Worm (Caenorhabditis elegans) whole organism, mixed stage, embryonic: ENCODE data around the gene F43E2.11.

Experiments
- bed-3 ChIP-seq: fragments of 200-800 bp; sonication (Bioruptor generic); optimal IDR thresholded peaks from 3 replicates; lab custom pipeline; 2018; ENCODE audit warnings: mild to moderate bottlenecking, missing genetic modification characterization, moderate library complexity, missing compliant biosample characterization
- blmp-1 ChIP-seq: fragments of 150-350 bp; optimal IDR thresholded peaks from 2 replicates; lab custom pipeline; 2014; ENCODE audit warnings: missing biosample characterization, missing genetic modification characterization
- ceh-39 ChIP-seq: fragments of 150-350 bp; optimal IDR thresholded peaks from 2 replicates; lab custom pipeline; 2014; ENCODE audit warnings: missing biosample characterization, missing genetic modification characterization
- ceh-43 ChIP-seq: fragments of 200-800 bp; sonication (Bioruptor generic); optimal IDR thresholded peaks from 2 replicates; lab custom pipeline; 2018; ENCODE audit warnings: mild to moderate bottlenecking, missing genetic modification characterization, moderate library complexity, missing compliant biosample characterization
- ceh-83 ChIP-seq: fragments of 200-800 bp; sonication (Bioruptor generic); optimal IDR thresholded peaks from 2 replicates; lab custom pipeline; 2018; ENCODE audit warnings: mild to moderate bottlenecking, missing genetic modification characterization, missing compliant biosample characterization
- ces-1 ChIP-seq: fragments of 150-350 bp; optimal IDR thresholded peaks from 2 replicates; lab custom pipeline; 2014; ENCODE audit warnings: missing biosample characterization, missing genetic modification reagents, missing genetic modification characterization
- cnd-1 ChIP-seq: fragments of 200-800 bp; sonication (Bioruptor generic); optimal IDR thresholded peaks from 2 replicates; lab custom pipeline; 2018; ENCODE audit warnings: mild to moderate bottlenecking, missing genetic modification characterization, missing compliant biosample characterization
- drap-1 ChIP-seq: fragments of 200-800 bp; sonication (Bioruptor generic); optimal IDR thresholded peaks from 3 replicates; lab custom pipeline; 2018; ENCODE audit warnings: mild to moderate bottlenecking, missing genetic modification characterization, missing compliant biosample characterization
- elt-1 ChIP-seq: sonication (generic microtip); optimal IDR thresholded peaks from 2 replicates; lab custom pipeline; 2017; ENCODE audit warnings: missing genetic modification characterization, mild to moderate bottlenecking, missing compliant biosample characterization, antibody characterized with exemption, moderate library complexity, borderline replicate concordance; ENCODE audit not compliant: insufficient read depth
- elt-3 ChIP-seq: fragments of 150-350 bp; optimal IDR thresholded peaks from 2 replicates; lab custom pipeline; 2014; ENCODE audit warnings: missing biosample characterization, missing genetic modification characterization
- flh-1 ChIP-seq: fragments of 200-800 bp; sonication (Bioruptor generic); optimal IDR thresholded peaks from 2 replicates; lab custom pipeline; 2018; ENCODE audit warnings: mild to moderate bottlenecking, missing genetic modification characterization, moderate library complexity, missing compliant biosample characterization
- hlh-1 ChIP-seq: fragments of 150-350 bp; optimal IDR thresholded peaks from 2 replicates; lab custom pipeline; 2014; ENCODE audit warnings: missing biosample characterization, missing genetic modification reagents, missing genetic modification characterization
- lin-13 ChIP-seq: fragments of 150-350 bp; optimal IDR thresholded peaks from 2 replicates; lab custom pipeline; 2014; ENCODE audit warnings: missing biosample characterization, missing genetic modification characterization
- lin-32 ChIP-seq: fragments of 200-800 bp; sonication (Bioruptor generic); optimal IDR thresholded peaks from 2 replicates; lab custom pipeline; 2018; ENCODE audit warnings: mild to moderate bottlenecking, missing genetic modification characterization, missing compliant biosample characterization
- lsy-2 ChIP-seq: fragments of 150-350 bp; optimal IDR thresholded peaks from 2 replicates; lab custom pipeline; 2014; ENCODE audit warnings: missing biosample characterization, missing genetic modification characterization
- mab-5 ChIP-seq: fragments of 150-350 bp; optimal IDR thresholded peaks from 2 replicates; lab custom pipeline; 2014; ENCODE audit warnings: missing biosample characterization, missing genetic modification characterization
- mep-1 ChIP-seq: fragments of 150-350 bp; optimal IDR thresholded peaks from 2 replicates; lab custom pipeline; 2017; ENCODE audit warnings: missing biosample characterization, missing genetic modification reagents, missing genetic modification characterization, inconsistent platforms
- mls-2 ChIP-seq: sonication (generic microtip); optimal IDR thresholded peaks from 2 replicates; lab custom pipeline; 2016; ENCODE audit warnings: mild to moderate bottlenecking, missing genetic modification characterization, moderate library complexity, missing compliant biosample characterization
- nhr-12 ChIP-seq: fragments of 150-350 bp; optimal IDR thresholded peaks from 2 replicates; lab custom pipeline; 2014; ENCODE audit warnings: missing biosample characterization, missing genetic modification characterization
- nhr-237 ChIP-seq: fragments of 150-350 bp; optimal IDR thresholded peaks from 2 replicates; lab custom pipeline; 2014; ENCODE audit warnings: missing biosample characterization, missing genetic modification characterization
- nhr-76 ChIP-seq: sonication (generic microtip); optimal IDR thresholded peaks from 2 replicates; lab custom pipeline; 2017; ENCODE audit warnings: missing biosample characterization, missing genetic modification characterization
- pha-4 ChIP-seq: fragments of 150-350 bp; optimal IDR thresholded peaks from 2 replicates; lab custom pipeline; 2018; ENCODE audit warnings: missing biosample characterization, missing genetic modification reagents, missing genetic modification characterization
- sem-2 ChIP-seq: fragments of 200-800 bp; sonication (Bioruptor generic); optimal IDR thresholded peaks from 2 replicates; lab custom pipeline; 2018; ENCODE audit warnings: mild to moderate bottlenecking, missing genetic modification characterization, missing compliant biosample characterization
- snpc-4 ChIP-seq: fragments of 150-350 bp; optimal IDR thresholded peaks from 2 replicates; lab custom pipeline; 2014; ENCODE audit warnings: missing biosample characterization, missing genetic modification characterization
- sptf-1 ChIP-seq: sonication (generic microtip); optimal IDR thresholded peaks from 2 replicates; lab custom pipeline; 2017; ENCODE audit warnings: mild to moderate bottlenecking, missing genetic modification characterization, moderate library complexity, missing compliant biosample characterization
- tbx-8 ChIP-seq: fragments of 200-800 bp; sonication (Bioruptor generic); optimal IDR thresholded peaks from 2 replicates; lab custom pipeline; 2018; ENCODE audit warnings: mild to moderate bottlenecking, missing genetic modification characterization, moderate library complexity, missing compliant biosample characterization
- unc-120 ChIP-seq: sonication (generic microtip); optimal IDR thresholded peaks from 2 replicates; lab custom pipeline; 2017; ENCODE audit warnings: missing genetic modification characterization, missing compliant biosample characterization; ENCODE audit not compliant: poor library complexity, severe bottlenecking
- unc-39 ChIP-seq: fragments of 150-350 bp; optimal IDR thresholded peaks from 2 replicates; lab custom pipeline; 2014; ENCODE audit warnings: missing biosample characterization, missing genetic modification characterization
- unc-62 ChIP-seq: fragments of 150-350 bp; optimal IDR thresholded peaks from 2 replicates; lab custom pipeline; 2014; ENCODE audit warnings: missing biosample characterization, missing genetic modification reagents, missing genetic modification characterization
- zip-8 ChIP-seq: fragments of 150-350 bp; optimal IDR thresholded peaks from 2 replicates; lab custom pipeline; 2014; ENCODE audit warnings: missing biosample characterization, missing genetic modification characterization

Gene F43E2.11

ce11 chrII:7394690-7395054, 24.6 kb upstream of the F43E2.11 start, which contains the start of gene bath-44:
Gene bath-44 (plus strand): TSS chrII:7394955.
- no peak for TF ChIP-seq sptf-1 (tag; lab: Kevin White, UChicago)
- TF ChIP-seq hlh-1 (tag; lab: Kevin White, UChicago) = no peak
- TF ChIP-seq unc-120 (tag; lab: Kevin White, UChicago) = no peak
- no peak for TF ChIP-seq zip-8 (tag; lab: Kevin White, UChicago)
- TF ChIP-seq bed-3 (GFP tag; lab: Kevin White, UChicago) = no peak
- TF ChIP-seq ceh-39 = no peak
- TF ChIP-seq elt-3 = no peak
- no peak for TF ChIP-seq snpc-4 (tag; lab: Kevin White, UChicago)
- no peak for TF ChIP-seq ceh-83 (GFP tag; lab: Kevin White, UChicago)
- TF ChIP-seq sem-2 (GFP tag; lab: Kevin White, UChicago) = no peak
- TF ChIP-seq mab-5 = no peak
- TF ChIP-seq unc-62 (GFP tag; lab: Kevin White, UChicago) = no peak
- TF ChIP-seq blmp-1 (tag; lab: Kevin White, UChicago) = no peak
- no peak for TF ChIP-seq nhr-237 (tag; lab: Kevin White, UChicago)
- no peak for TF ChIP-seq tbx-8 (GFP tag; lab: Kevin White, UChicago)
- no peak for TF ChIP-seq nhr-76 (tag; lab: Kevin White, UChicago)
- no peak for TF ChIP-seq lsy-2 (tag; lab: Kevin White, UChicago)
- TF ChIP-seq ceh-43 (GFP tag; lab: Kevin White, UChicago) = no peak
- TF ChIP-seq unc-39 (tag; lab: Kevin White, UChicago) = no peak
- no peak for TF ChIP-seq flh-1 (GFP tag; lab: Kevin White, UChicago)

- TF ChIP-seq flh-1 (GFP tag; lab: Kevin White, UChicago) (no peak), nhr-12 (tag; lab: Kevin White, UChicago) (no peak), blmp-1 (tag; lab: Kevin White, UChicago) (no peak), lin-32 (no peak), unc-39 (tag; lab: Kevin White, UChicago) (no peak), bed-3 (GFP tag; lab: Kevin White, UChicago) (no peak), tbx-8 (GFP tag; lab: Kevin White, UChicago) (no peak), cnd-1 (no peak), lin-13 (tag; lab: Kevin White, UChicago) (no peak)
Observed at ce11 chrII:7393922-7394689, 24.0 kb upstream of the F43E2.11 start.

DNA sequence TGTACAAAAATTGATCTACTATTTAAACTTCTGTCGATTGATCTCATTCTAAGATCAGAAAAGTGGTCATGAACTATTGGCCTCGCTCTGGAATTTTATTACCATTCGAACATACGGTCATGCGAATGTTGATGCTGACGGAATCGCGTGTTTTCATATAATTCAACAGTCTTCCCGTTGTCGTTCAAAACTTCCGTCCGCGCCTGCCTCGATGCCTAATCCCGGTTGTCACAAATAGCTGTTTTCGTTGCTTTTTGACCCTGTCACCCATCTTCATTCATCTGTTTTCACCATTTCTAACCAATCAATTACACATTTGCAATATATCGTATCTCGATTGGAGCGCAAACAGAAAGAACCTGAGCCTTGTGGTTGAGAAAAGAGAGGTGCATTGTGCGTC, 23.3 kb upstream of the F43E2.11 start:
- no peak for TF ChIP-seq ceh-43 (GFP tag; lab: Kevin White, UChicago)
- no peak for TF ChIP-seq lin-13 (tag; lab: Kevin White, UChicago)
- TF ChIP-seq lin-32 = no peak
- no peak for TF ChIP-seq mls-2 (tag; lab: Kevin White, UChicago)
- no peak for TF ChIP-seq ces-1
- no peak for TF ChIP-seq nhr-237 (tag; lab: Kevin White, UChicago)
- no peak for TF ChIP-seq nhr-76 (tag; lab: Kevin White, UChicago)
- TF ChIP-seq mep-1 (tag; lab: Kevin White, UChicago) = no peak
- no peak for TF ChIP-seq drap-1 (GFP tag; lab: Kevin White, UChicago)
- no peak for TF ChIP-seq elt-3
- no peak for TF ChIP-seq blmp-1 (tag; lab: Kevin White, UChicago)
- no peak for TF ChIP-seq elt-1 (tag; lab: Kevin White, UChicago)
- TF ChIP-seq ceh-39 = no peak
- TF ChIP-seq pha-4 (tag; lab: Kevin White, UChicago) = no peak
- TF ChIP-seq hlh-1 (tag; lab: Kevin White, UChicago) = no peak
- no peak for TF ChIP-seq lsy-2 (tag; lab: Kevin White, UChicago)
- no peak for TF ChIP-seq mab-5

ce11 chrII:7392052-7392694, 22.1 kb upstream of the F43E2.11 start:
- no peak for TF ChIP-seq unc-120 (tag; lab: Kevin White, UChicago)
- TF ChIP-seq tbx-8 (GFP tag; lab: Kevin White, UChicago) = no peak
- TF ChIP-seq unc-62 (GFP tag; lab: Kevin White, UChicago) = peak; percentile 14
- TF ChIP-seq elt-3 = no peak
- peak; percentile 22 for TF ChIP-seq mep-1 (tag; lab: Kevin White, UChicago)
- TF ChIP-seq lsy-2 (tag; lab: Kevin White, UChicago) = peak; percentile 6
- TF ChIP-seq, all 35 proteins: peak for 3
